Worm (Caenorhabditis elegans) whole organism, midembryonic: ENCODE measurements around the gene maph-9.

Source experiments
- cog-1 ChIP-seq: sonication (generic microtip); optimal IDR thresholded peaks from 2 replicates; lab custom pipeline; 2016; ENCODE audit warnings: missing genetic modification characterization, missing compliant biosample characterization
- flt-1 ChIP-seq: fragments of 200-800 bp; sonication (Bioruptor generic); IDR thresholded peaks from 2 replicates; pipeline ENCODE4 v1.3.6; 2022; ENCODE audit warnings: missing genetic modification characterization, missing compliant biosample characterization
- ref-1 ChIP-seq: fragments of 200-800 bp; sonication (Bioruptor generic); conservative IDR thresholded peaks from 2 replicates; pipeline ENCODE4 v1.3.6; 2022; ENCODE audit warnings: missing genetic modification reagents, missing genetic modification characterization, missing compliant biosample characterization
- ztf-29 ChIP-seq: fragments of 200-800 bp; sonication (Bioruptor generic); IDR thresholded peaks from 2 replicates; pipeline ENCODE4 v1.3.6; 2022; ENCODE audit warnings: missing genetic modification reagents, missing genetic modification characterization, missing compliant biosample characterization

DNA sequence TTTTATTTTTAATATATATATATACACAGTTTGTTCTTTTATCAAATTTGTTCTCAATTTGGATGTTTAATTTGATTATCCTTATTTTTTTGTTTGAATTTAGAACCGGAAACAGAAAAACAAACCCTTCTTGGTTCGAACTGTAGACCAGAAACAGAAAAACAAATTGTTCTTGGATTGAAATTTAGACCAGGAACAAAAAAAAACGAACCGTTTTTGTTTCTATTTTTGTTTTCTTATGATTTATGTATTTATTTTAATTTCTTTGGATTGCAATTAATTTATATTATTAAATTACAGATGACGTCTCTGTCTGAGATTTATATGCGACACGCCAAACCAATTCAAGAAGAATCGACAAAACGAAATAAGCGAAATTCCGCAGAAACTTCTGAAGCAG, 18.9 kb downstream of the maph-9 start, which contains the start of gene C42D4.19:
- TF ChIP-seq flt-1 (GFP tag; lab: Robert Waterston, UW) (no peak), ref-1 (GFP tag; lab: Robert Waterston, UW) (no peak), cog-1 (no peak), ztf-29 (GFP tag; lab: Robert Waterston, UW) (no peak)
